ENCODE assay signal across 3 worm cellular contexts in genomic region chrIII:33257-33656, ce11.
TF ChIP-seq lines count a peak whose summit lies in the region.

No protein-coding gene starts in this region.

TF ChIP-seq in whole organism, L1 larva, 84 proteins besides CTCF, POLR2A, EP300 and RAD21:
- TF ChIP-seq mef-2 (tag; optimal IDR thresholded peaks at IDR 0.05; lab: Kevin White, UChicago): no peak
- no peak for TF ChIP-seq ztf-4 (tag; optimal IDR thresholded peaks at IDR 0.05; lab: Kevin White, UChicago)
- peak; percentile 31 for TF ChIP-seq nhr-85 (tag; lab: Kevin White, UChicago)
- TF ChIP-seq aly-2 (tag; optimal IDR thresholded peaks at IDR 0.05; lab: Kevin White, UChicago): no peak
- TF ChIP-seq ceh-63 (GFP tag; optimal IDR thresholded peaks at IDR 0.05; lab: Kevin White, UChicago): no peak
- no peak for TF ChIP-seq lir-3 (tag; optimal IDR thresholded peaks at IDR 0.05; lab: Kevin White, UChicago; ENCODE audit: poor library complexity)
- TF ChIP-seq rnt-1 (tag; optimal IDR thresholded peaks at IDR 0.05; lab: Kevin White, UChicago): no peak

TF ChIP-seq in whole organism, L4 larva, 104 proteins besides CTCF, POLR2A, EP300 and RAD21:
- TF ChIP-seq php-3 (GFP tag; IDR thresholded peaks at IDR 0.05; lab: Robert Waterston, UW): no peak
- TF ChIP-seq T26A8.4 (GFP tag; IDR thresholded peaks at IDR 0.05; lab: Robert Waterston, UW): no peak
- no peak for TF ChIP-seq pha-4 (GFP tag; IDR thresholded peaks at IDR 0.05; lab: Robert Waterston, UW)
- TF ChIP-seq pha-4 (tag; optimal IDR thresholded peaks at IDR 0.05; lab: Kevin White, UChicago): no peak
- no peak for TF ChIP-seq R02D3.7 (tag; optimal IDR thresholded peaks at IDR 0.05; lab: Kevin White, UChicago)
- TF ChIP-seq aha-1 (tag; lab: Kevin White, UChicago): peak; percentile 79
- TF ChIP-seq zfp-3 (GFP tag; conservative IDR thresholded peaks at IDR 0.05; lab: Robert Waterston, UW): no peak
- no peak for TF ChIP-seq attf-4 (tag; optimal IDR thresholded peaks at IDR 0.05; lab: Kevin White, UChicago)
- no peak for TF ChIP-seq nhr-41 (GFP tag; IDR thresholded peaks at IDR 0.05; lab: Robert Waterston, UW)
- TF ChIP-seq cey-2 (tag; optimal IDR thresholded peaks at IDR 0.05; lab: Kevin White, UChicago; ENCODE audit: borderline replicate concordance, insufficient read depth): no peak
- no peak for TF ChIP-seq daf-12 (tag; optimal IDR thresholded peaks at IDR 0.05; lab: Kevin White, UChicago)
- TF ChIP-seq ceh-32 (tag; optimal IDR thresholded peaks at IDR 0.05; lab: Kevin White, UChicago; ENCODE audit: poor library complexity): no peak
- TF ChIP-seq nhr-48 (tag; optimal IDR thresholded peaks at IDR 0.05; lab: Kevin White, UChicago): no peak
- TF ChIP-seq set-16 (GFP tag; IDR thresholded peaks at IDR 0.05; lab: Robert Waterston, UW): peak; percentile 71
- TF ChIP-seq tag-97 (GFP tag; IDR thresholded peaks at IDR 0.05; lab: Robert Waterston, UW): no peak

TF ChIP-seq in whole organism, young adult, 124 proteins besides CTCF, POLR2A, EP300 and RAD21:
- 0 out of 2 replicates have a peak, but pooled peaks have one; percentile 15 for TF ChIP-seq zfh-2 (GFP tag; conservative IDR thresholded peaks at IDR 0.05; lab: Robert Waterston, UW)
- TF ChIP-seq hmg-1.2 (GFP tag; IDR thresholded peaks at IDR 0.05; lab: Robert Waterston, UW): peak; percentile 74
- no peak for TF ChIP-seq hsf-1 (GFP tag; IDR thresholded peaks at IDR 0.05; lab: Robert Waterston, UW)
- TF ChIP-seq egrh-3 (GFP tag; IDR thresholded peaks at IDR 0.05; lab: Robert Waterston, UW): peak; percentile 43; the same call in 1 of the 2 replicates
TF ChIP-seq in whole organism, young adult: peak in this region for 3.
